Fruit fly (Drosophila melanogaster): Measurements from ENCODE around the gene CG34345.

CG34345 gene

dm6 chr2L:6647103-6647711 is 24.3 kb downstream of the CG34345 start (continued):
- TF ChIP-seq CG2875 (GFP tag; optimal IDR thresholded peaks at IDR 0.05) (peak; percentile 99), CG17328 (GFP tag; IDR thresholded peaks at IDR 0.05) (peak; percentile 98), CG15073 (GFP tag; optimal IDR thresholded peaks at IDR 0.05) (peak; percentile 86), CG11456 (GFP tag; IDR thresholded peaks at IDR 0.05) (peak; percentile 96), Meics (GFP tag; optimal IDR thresholded peaks at IDR 0.05) (peak; percentile 97), CG14965 (GFP tag; optimal IDR thresholded peaks at IDR 0.05; ENCODE audit: borderline replicate concordance) (peak; percentile 85), CG15514 (GFP tag; optimal IDR thresholded peaks at IDR 0.05) (peak; percentile 94), CG4424 (GFP tag; optimal IDR thresholded peaks at IDR 0.05) (peak; percentile 99), Spps (tag; optimal IDR thresholded peaks at IDR 0.05) (peak; percentile 97), CG2129 (GFP tag; IDR thresholded peaks at IDR 0.05; ENCODE audit: partially characterized antibody) (no peak), exex (tag; optimal IDR thresholded peaks at IDR 0.05) (peak; percentile 89), Nf-YB (GFP tag; optimal IDR thresholded peaks at IDR 0.05) (peak; percentile 90), NC2α (GFP tag; optimal IDR thresholded peaks at IDR 0.05) (peak; percentile 98), CG32767 (GFP tag; IDR thresholded peaks at IDR 0.05) (peak; percentile 98), Tbp (GFP tag; optimal IDR thresholded peaks at IDR 0.05) (no peak), ATbp (GFP tag; optimal IDR thresholded peaks at IDR 0.05) (peak; percentile 99), abd-A (tag; optimal IDR thresholded peaks at IDR 0.05) (peak; percentile 92), CG4730 (GFP tag; IDR thresholded peaks at IDR 0.05) (peak; percentile 95), CG12942 (GFP tag; optimal IDR thresholded peaks at IDR 0.05) (peak; percentile 98), chn (GFP tag; optimal IDR thresholded peaks at IDR 0.05) (peak; percentile 99), Vsx1 (GFP tag; optimal IDR thresholded peaks at IDR 0.05) (peak; percentile 97), mirr (GFP tag; optimal IDR thresholded peaks at IDR 0.05) (peak; percentile 97), CG16779 (GFP tag; IDR thresholded peaks at IDR 0.05) (peak; percentile 93), onecut (GFP tag; IDR thresholded peaks at IDR 0.05) (peak; percentile 96), Mad (GFP tag; optimal IDR thresholded peaks at IDR 0.05) (peak; percentile 98), Bgb (GFP tag; IDR thresholded peaks at IDR 0.05; ENCODE audit: partially characterized antibody) (peak; percentile 52; the same call in 1 of the 2 replicates), cg (GFP tag; optimal IDR thresholded peaks at IDR 0.05) (peak; percentile 89), crc (GFP tag; optimal IDR thresholded peaks at IDR 0.05) (peak; percentile 98), CG7987 (GFP tag; optimal IDR thresholded peaks at IDR 0.05) (peak; percentile 96), CG11560 (tag; IDR thresholded peaks at IDR 0.05) (peak; percentile 84; the same call in 2 of the 3 replicates), Atf6 (GFP tag; IDR thresholded peaks at IDR 0.05) (peak; percentile 98), NK7.1 (GFP tag; optimal IDR thresholded peaks at IDR 0.05) (peak; percentile 98), gsb (GFP tag; IDR thresholded peaks at IDR 0.05) (peak; percentile 94), CG2889 (GFP tag; IDR thresholded peaks at IDR 0.05) (peak; percentile 93), Hmr (GFP tag; optimal IDR thresholded peaks at IDR 0.05) (peak; percentile 98), CG1024 (GFP tag; IDR thresholded peaks at IDR 0.05) (peak; percentile 95), CG2202 (tag; optimal IDR thresholded peaks at IDR 0.05) (peak; percentile 98), Awh (GFP tag; IDR thresholded peaks at IDR 0.05) (peak; percentile 98), Dfd (GFP tag; optimal IDR thresholded peaks at IDR 0.05) (no peak), bbx (GFP tag; IDR thresholded peaks at IDR 0.05; ENCODE audit: partially characterized antibody) (peak; percentile 42; the same call in 1 of the 2 replicates), nerfin-2 (GFP tag; IDR thresholded peaks at IDR 0.05; ENCODE audit: partially characterized antibody) (peak; percentile 68), psq (GFP tag; optimal IDR thresholded peaks at IDR 0.05) (peak; percentile 97), PHDP (tag; optimal IDR thresholded peaks at IDR 0.05) (peak; percentile 99), CG31388 (GFP tag; optimal IDR thresholded peaks at IDR 0.05) (peak; percentile 93), CG15011 (GFP tag; optimal IDR thresholded peaks at IDR 0.05) (peak; percentile 96), CG8944 (GFP tag; optimal IDR thresholded peaks at IDR 0.05) (peak; percentile 98), CHES-1-like (GFP tag; optimal IDR thresholded peaks at IDR 0.05) (peak; percentile 99), CG2120 (GFP tag; optimal IDR thresholded peaks at IDR 0.05) (peak; percentile 98), Opbp (GFP tag; IDR thresholded peaks at IDR 0.05; ENCODE audit: partially characterized antibody) (peak; percentile 25; the same call in 1 of the 3 replicates)

All from whole organism, embryonic.